Worm (Caenorhabditis elegans): ENCODE measurements around the gene D2045.9.
A peak's percentile ranks its signal among the peaks of the same experiment; 100 is the strongest.

The D2045.9 gene

ce11 chrIII:10505943-10506698, 31.1 kb downstream of the D2045.9 start (continued):
- TF ChIP-seq F22D6.2 (tag; optimal IDR thresholded peaks at IDR 0.05) (no peak), nfya-1 (tag; optimal IDR thresholded peaks at IDR 0.05; ENCODE audit: borderline replicate concordance, insufficient read depth) (no peak), ets-4 (GFP tag; optimal IDR thresholded peaks at IDR 0.05) (no peak), K12H6.12 (tag; optimal IDR thresholded peaks at IDR 0.05) (no peak), egrh-3 (GFP tag; IDR thresholded peaks at IDR 0.05) (no peak; the same call in 1 of the 2 replicates), madf-3 (GFP tag; IDR thresholded peaks at IDR 0.05) (peak; percentile 41; the same call in 1 of the 2 replicates), K11D2.4 (GFP tag; IDR thresholded peaks at IDR 0.05) (no peak), tbx-9 (tag; optimal IDR thresholded peaks at IDR 0.05; ENCODE audit: borderline replicate concordance) (no peak), aptf-2 (GFP tag; conservative IDR thresholded peaks at IDR 0.05) (no peak), sdz-38 (tag; optimal IDR thresholded peaks at IDR 0.05) (no peak), Y56A3A.18 (GFP tag; IDR thresholded peaks at IDR 0.05) (peak; percentile 46; the same call in 1 of the 2 replicates), egl-44 (GFP tag; IDR thresholded peaks at IDR 0.05) (peak; percentile 13), F37B4.10 (GFP tag; IDR thresholded peaks at IDR 0.05) (0 out of 2 replicates have a peak, but pooled peaks have one; percentile 6), F49E8.2 (tag; optimal IDR thresholded peaks at IDR 0.05; ENCODE audit: insufficient read depth) (peak; percentile 92), zfh-2 (GFP tag; conservative IDR thresholded peaks at IDR 0.05) (peak; percentile 80), ztf-28 (GFP tag; IDR thresholded peaks at IDR 0.05) (peak; percentile 49), rpc-1 (optimal IDR thresholded peaks at IDR 0.05) (peak; percentile 12), rpc-1 (tag; optimal IDR thresholded peaks at IDR 0.05) (no peak), ama-1 (optimal IDR thresholded peaks at IDR 0.05) (peak; percentile 55), ama-1 (GFP tag; optimal IDR thresholded peaks at IDR 0.05) (peak in 1 of 2 experiments; percentile 91), attf-3 (GFP tag; conservative IDR thresholded peaks at IDR 0.05) (no peak), ZK185.1 (tag; optimal IDR thresholded peaks at IDR 0.05; ENCODE audit: poor library complexity, severe bottlenecking) (no peak), ztf-6 (GFP tag; IDR thresholded peaks at IDR 0.05) (no peak), ztf-18 (tag; optimal IDR thresholded peaks at IDR 0.05) (no peak), madf-6 (GFP tag; IDR thresholded peaks at IDR 0.05) (peak; percentile 83), atf-7 (tag; optimal IDR thresholded peaks at IDR 0.05) (peak; percentile 17), madf-8 (GFP tag; conservative IDR thresholded peaks at IDR 0.05) (peak; percentile 70), nfya-2 (GFP tag; IDR thresholded peaks at IDR 0.05) (0 out of 2 replicates have a peak, but pooled peaks have one; percentile 30), tbp1 (GFP tag; optimal IDR thresholded peaks at IDR 0.05) (peak; percentile 62), Y53G8AR.9 (GFP tag; conservative IDR thresholded peaks at IDR 0.05) (peak; percentile 93), ceh-79 (tag; optimal IDR thresholded peaks at IDR 0.05) (no peak), chd-7 (tag; optimal IDR thresholded peaks at IDR 0.05) (no peak), madf-10 (tag; optimal IDR thresholded peaks at IDR 0.05) (no peak), T26A5.8 (tag; optimal IDR thresholded peaks at IDR 0.05) (no peak), nhr-120 (GFP tag; IDR thresholded peaks at IDR 0.05) (no peak), Y53F4B.3 (GFP tag; IDR thresholded peaks at IDR 0.05) (no peak; the same call in 1 of the 2 replicates), hsf-1 (GFP tag; IDR thresholded peaks at IDR 0.05) (peak; percentile 95), lir-1 (GFP tag; conservative IDR thresholded peaks at IDR 0.05) (no peak; the same call in 1 of the 2 replicates), Y79H2A.3 (GFP tag; conservative IDR thresholded peaks at IDR 0.05) (peak; percentile 90), cebp-1 (GFP tag; IDR thresholded peaks at IDR 0.05) (no peak), cebp-1 (tag; optimal IDR thresholded peaks at IDR 0.05) (peak; percentile 76), ztf-25 (GFP tag; IDR thresholded peaks at IDR 0.05) (peak; percentile 55; the same call in 1 of the 2 replicates), ceh-40 (GFP tag; IDR thresholded peaks at IDR 0.05) (peak; percentile 47; the same call in 1 of the 2 replicates), lin-26 (GFP tag; IDR thresholded peaks at IDR 0.05) (peak; percentile 96), sea-2 (GFP tag; IDR thresholded peaks at IDR 0.05) (no peak), ceh-58 (GFP tag; IDR thresholded peaks at IDR 0.05) (peak; percentile 78), cebp-2 (GFP tag; IDR thresholded peaks at IDR 0.05) (no peak), Y67H2A.10 (GFP tag; conservative IDR thresholded peaks at IDR 0.05) (peak; percentile 48; the same call in 1 of the 2 replicates)
